Worm (Caenorhabditis elegans): Measurements from ENCODE around the gene plc-4.

ce11 chrIV:7477197-7477596 lies 35.3 kb downstream of the plc-4 start, which contains the start of gene pycr-4:
- TF ChIP-seq ama-1 (optimal IDR thresholded peaks at IDR 0.05) (no peak), aha-1 (tag; optimal IDR thresholded peaks at IDR 0.05) (no peak), ceh-82 (tag; optimal IDR thresholded peaks at IDR 0.05) (no peak), snpc-4 (tag; optimal IDR thresholded peaks at IDR 0.05) (no peak)

Measured in whole organism, L1 larva.